Worm (Caenorhabditis elegans): ENCODE data around the gene Y32H12A.1.

Gene Y32H12A.1

DNA sequence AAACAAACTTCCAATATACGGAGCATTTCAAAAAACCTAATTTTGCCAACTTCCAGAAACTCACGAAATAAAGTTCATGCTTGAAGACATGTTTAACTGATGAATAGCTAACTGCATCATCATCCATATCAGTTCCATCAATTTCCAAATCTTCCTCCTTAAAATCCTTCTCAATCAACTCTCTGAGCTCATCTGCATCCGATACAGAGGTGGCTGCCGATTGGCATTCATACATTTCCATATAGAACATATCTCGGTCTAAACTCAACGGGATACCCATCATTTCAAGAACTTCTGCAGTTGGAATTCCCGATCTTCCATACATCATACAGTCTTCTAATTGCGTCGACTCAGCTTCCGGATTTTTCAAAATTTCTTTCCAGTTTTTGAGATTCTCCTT, 27.4 kb downstream of the Y32H12A.1 start:
- TF ChIP-seq nhr-12 (tag; optimal IDR thresholded peaks at IDR 0.05) = no peak
- no peak for TF ChIP-seq mdl-1 (tag; optimal IDR thresholded peaks at IDR 0.05)
- TF ChIP-seq fkh-10 (GFP tag; optimal IDR thresholded peaks at IDR 0.05) = no peak
- TF ChIP-seq ama-1 (optimal IDR thresholded peaks at IDR 0.05) = no peak
- TF ChIP-seq egl-5 (tag; optimal IDR thresholded peaks at IDR 0.05) = no peak
- TF ChIP-seq ceh-28 (tag; optimal IDR thresholded peaks at IDR 0.05) = no peak
- TF ChIP-seq tbx-2 (tag; optimal IDR thresholded peaks at IDR 0.05) = no peak
- TF ChIP-seq ztf-4 (tag; optimal IDR thresholded peaks at IDR 0.05) = no peak
- no peak for TF ChIP-seq elt-3 (tag; optimal IDR thresholded peaks at IDR 0.05)
- no peak for TF ChIP-seq egl-27 (tag; optimal IDR thresholded peaks at IDR 0.05)

DNA sequence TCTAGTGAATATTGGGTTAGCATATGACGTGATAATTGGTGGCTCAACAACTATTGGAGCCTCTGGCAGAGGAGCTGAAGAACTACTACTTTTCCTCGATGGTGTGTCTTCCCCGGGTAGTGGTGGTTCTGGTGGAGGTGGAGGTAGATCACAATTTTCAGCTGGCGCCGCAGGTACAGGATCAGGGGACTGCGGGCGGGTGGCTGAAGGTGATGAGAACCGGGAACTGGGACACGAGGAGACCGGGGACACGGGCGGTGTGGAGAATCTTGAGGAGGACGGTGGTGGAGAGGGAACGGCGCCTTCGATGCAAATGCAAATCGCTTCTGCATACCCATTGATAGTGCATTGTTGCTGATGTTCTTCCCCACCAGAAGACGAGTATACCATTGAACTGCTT, 33.7 kb downstream of the Y32H12A.1 start:
- TF ChIP-seq nhr-23 (tag; optimal IDR thresholded peaks at IDR 0.05) (no peak), ztf-4 (tag; optimal IDR thresholded peaks at IDR 0.05) (no peak), ceh-82 (tag; optimal IDR thresholded peaks at IDR 0.05) (no peak), unc-62 (GFP tag; optimal IDR thresholded peaks at IDR 0.05) (no peak), lsy-12 (tag; optimal IDR thresholded peaks at IDR 0.05) (no peak), tbx-2 (tag; optimal IDR thresholded peaks at IDR 0.05) (no peak), nhr-67 (tag; optimal IDR thresholded peaks at IDR 0.05) (no peak), fos-1 (tag; optimal IDR thresholded peaks at IDR 0.05) (no peak), mml-1 (tag; optimal IDR thresholded peaks at IDR 0.05) (no peak), mdl-1 (tag; optimal IDR thresholded peaks at IDR 0.05) (no peak), sea-2 (GFP tag; optimal IDR thresholded peaks at IDR 0.05) (no peak), snpc-4 (tag; optimal IDR thresholded peaks at IDR 0.05) (no peak), elt-2 (tag; optimal IDR thresholded peaks at IDR 0.05) (no peak)

DNA sequence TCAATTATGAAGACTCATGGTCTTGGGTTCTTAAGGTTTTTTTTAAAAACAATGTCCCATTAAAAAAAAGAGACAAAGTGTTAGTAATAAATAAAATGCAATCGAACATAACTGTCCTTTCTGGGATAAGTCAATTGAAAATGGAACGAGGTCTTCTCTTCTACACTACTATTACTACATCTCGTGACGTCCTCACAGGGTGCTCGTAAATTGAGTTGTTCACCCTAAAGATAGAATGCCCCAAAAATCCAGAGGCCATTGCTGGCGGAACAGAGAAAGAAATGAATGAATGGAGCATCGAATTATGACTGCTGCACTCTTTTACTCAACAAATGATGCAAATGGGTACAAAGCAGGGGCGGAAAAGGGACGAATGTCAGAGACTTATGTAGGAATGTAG, 40.4 kb downstream of the Y32H12A.1 start:
- TF ChIP-seq hmg-11 (tag; optimal IDR thresholded peaks at IDR 0.05) = no peak
- TF ChIP-seq ceh-82 (tag; optimal IDR thresholded peaks at IDR 0.05) = no peak
- no peak for TF ChIP-seq elt-3 (tag; optimal IDR thresholded peaks at IDR 0.05)
- TF ChIP-seq egl-5 (tag; optimal IDR thresholded peaks at IDR 0.05) = no peak
- no peak for TF ChIP-seq aly-2 (tag; optimal IDR thresholded peaks at IDR 0.05)
- no peak for TF ChIP-seq jun-1 (tag; optimal IDR thresholded peaks at IDR 0.05)
- no peak for TF ChIP-seq ztf-11 (tag; optimal IDR thresholded peaks at IDR 0.05)
- TF ChIP-seq lin-15B (tag; optimal IDR thresholded peaks at IDR 0.05) = no peak
- TF ChIP-seq lin-39 (tag; optimal IDR thresholded peaks at IDR 0.05) = no peak
- no peak for TF ChIP-seq unc-62 (GFP tag; optimal IDR thresholded peaks at IDR 0.05)
- no peak for TF ChIP-seq nhr-23 (tag; optimal IDR thresholded peaks at IDR 0.05)
- no peak for TF ChIP-seq nhr-237 (tag; optimal IDR thresholded peaks at IDR 0.05)

DNA sequence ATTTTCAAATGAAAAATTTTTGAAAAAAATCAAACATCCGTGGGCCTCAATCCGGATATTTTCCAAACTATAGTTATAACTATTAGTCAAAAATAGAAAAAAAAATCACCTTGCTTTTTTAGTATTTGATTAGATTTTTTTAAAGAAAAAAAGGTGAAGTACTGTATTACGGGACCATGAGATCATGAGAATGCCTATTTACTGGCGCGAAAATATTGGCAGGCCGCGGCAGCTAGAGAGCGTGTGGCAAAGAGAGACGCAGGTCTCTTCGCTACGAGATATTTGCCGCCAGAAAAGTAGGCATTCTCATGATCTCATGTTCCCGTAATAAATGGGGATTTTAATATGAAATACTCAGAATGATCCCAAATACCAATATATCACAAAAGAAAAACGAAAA, 43.0 kb downstream of the Y32H12A.1 start:
- TF ChIP-seq hmg-11 (tag; optimal IDR thresholded peaks at IDR 0.05) (no peak), nhr-23 (tag; optimal IDR thresholded peaks at IDR 0.05) (no peak), ZK546.5 (tag; optimal IDR thresholded peaks at IDR 0.05) (no peak), zag-1 (tag; optimal IDR thresholded peaks at IDR 0.05) (no peak)

DNA sequence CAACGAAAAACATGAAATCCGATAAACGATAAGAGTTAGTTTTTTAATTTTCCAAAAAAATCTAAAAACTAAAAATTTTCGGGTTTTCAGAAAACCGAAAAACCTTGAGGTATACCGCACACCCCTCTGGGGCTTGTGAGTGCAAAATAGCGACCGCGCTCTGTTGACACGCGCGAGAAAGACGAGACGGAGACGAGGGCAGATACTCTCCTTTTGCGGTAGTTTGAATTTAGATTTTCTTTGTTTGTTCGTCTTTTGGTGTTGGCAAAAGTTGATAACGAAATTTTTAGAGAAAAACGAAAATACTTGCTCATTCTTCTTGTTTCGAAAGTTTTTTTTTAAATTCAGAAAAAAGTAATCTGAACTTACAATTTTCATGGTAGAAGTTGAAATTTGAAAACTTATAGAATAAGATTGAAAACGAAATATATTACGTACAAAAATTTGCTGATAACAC, 43.6 kb downstream of the Y32H12A.1 start, which contains the start of the genes W03A5.2 and Y32H12A.8:
Gene W03A5.2 (plus strand): TSS at position 407 of the 457 bp plus-strand sequence.
Gene Y32H12A.8 (minus strand): TSS at position 410 of the 457 bp plus-strand sequence.
- TF ChIP-seq nhr-43 (tag; optimal IDR thresholded peaks at IDR 0.05; ENCODE audit: poor library complexity, severe bottlenecking) = no peak
- TF ChIP-seq fos-1 (tag; optimal IDR thresholded peaks at IDR 0.05) = no peak
- TF ChIP-seq nhr-23 (tag; optimal IDR thresholded peaks at IDR 0.05) = no peak
- TF ChIP-seq eor-1 (tag; optimal IDR thresholded peaks at IDR 0.05) = no peak
- TF ChIP-seq nhr-237 (tag; optimal IDR thresholded peaks at IDR 0.05) = no peak
- no peak for TF ChIP-seq ZK546.5 (tag; optimal IDR thresholded peaks at IDR 0.05)
- TF ChIP-seq nhr-25 (tag; optimal IDR thresholded peaks at IDR 0.05) = peak; percentile 47
- no peak for TF ChIP-seq lsy-12 (tag; optimal IDR thresholded peaks at IDR 0.05)
- TF ChIP-seq zag-1 (tag; optimal IDR thresholded peaks at IDR 0.05) = no peak
- no peak for TF ChIP-seq nhr-77 (tag; optimal IDR thresholded peaks at IDR 0.05)
- no peak for TF ChIP-seq pqm-1 (tag; optimal IDR thresholded peaks at IDR 0.05)
- TF ChIP-seq egl-27 (tag; optimal IDR thresholded peaks at IDR 0.05) = no peak
- TF ChIP-seq ceh-82 (tag; optimal IDR thresholded peaks at IDR 0.05) = no peak
- TF ChIP-seq nhr-12 (tag; optimal IDR thresholded peaks at IDR 0.05) = no peak
- TF ChIP-seq nhr-76 (tag; optimal IDR thresholded peaks at IDR 0.05) = no peak
- no peak for TF ChIP-seq ztf-11 (tag; optimal IDR thresholded peaks at IDR 0.05)
- peak; percentile 68 for TF ChIP-seq lin-15B (tag; optimal IDR thresholded peaks at IDR 0.05)
- peak; percentile 34 for TF ChIP-seq hmg-11 (tag; optimal IDR thresholded peaks at IDR 0.05)
- no peak for TF ChIP-seq ztf-4 (tag; optimal IDR thresholded peaks at IDR 0.05)
- no peak for TF ChIP-seq tbx-2 (tag; optimal IDR thresholded peaks at IDR 0.05)
- TF ChIP-seq ceh-16 (tag; optimal IDR thresholded peaks at IDR 0.05) = no peak
- TF ChIP-seq sea-2 (GFP tag; optimal IDR thresholded peaks at IDR 0.05) = no peak
- TF ChIP-seq lin-39 (tag; optimal IDR thresholded peaks at IDR 0.05) = peak; percentile 30
- TF ChIP-seq egl-5 (tag; optimal IDR thresholded peaks at IDR 0.05) = no peak
- TF ChIP-seq R02D3.7 (tag; optimal IDR thresholded peaks at IDR 0.05) = no peak
- TF ChIP-seq mml-1 (tag; optimal IDR thresholded peaks at IDR 0.05) = no peak
- TF ChIP-seq fkh-10 (GFP tag; optimal IDR thresholded peaks at IDR 0.05) = no peak
- TF ChIP-seq ceh-28 (tag; optimal IDR thresholded peaks at IDR 0.05) = no peak
- no peak for TF ChIP-seq aly-2 (tag; optimal IDR thresholded peaks at IDR 0.05)
- TF ChIP-seq pha-4 (tag; optimal IDR thresholded peaks at IDR 0.05) = peak; percentile 62
- no peak for TF ChIP-seq skn-1 (tag; optimal IDR thresholded peaks at IDR 0.05)
- peak; percentile 41 for TF ChIP-seq elt-2 (tag; optimal IDR thresholded peaks at IDR 0.05)
- TF ChIP-seq nhr-28 (tag; optimal IDR thresholded peaks at IDR 0.05) = no peak
- TF ChIP-seq nfya-1 (tag; optimal IDR thresholded peaks at IDR 0.05; ENCODE audit: insufficient read depth) = peak; percentile 79
- no peak for TF ChIP-seq elt-3 (tag; optimal IDR thresholded peaks at IDR 0.05)
